Worm (Caenorhabditis elegans) whole organism, L4/young adult: ENCODE measurements around the gene icap-1.

ENCODE experiments used
- dao-5 ChIP-seq: sonication (generic microtip); optimal IDR thresholded peaks from 2 replicates; lab custom pipeline; 2016; ENCODE audit warnings: missing genotype, missing genetic modification characterization, moderate library complexity, missing compliant biosample characterization
- him-1 ChIP-seq: sonication (generic microtip); optimal IDR thresholded peaks from 2 replicates; lab custom pipeline; 2016; ENCODE audit warnings: missing genotype, missing genetic modification reagents, missing genetic modification characterization, missing compliant biosample characterization

DNA sequence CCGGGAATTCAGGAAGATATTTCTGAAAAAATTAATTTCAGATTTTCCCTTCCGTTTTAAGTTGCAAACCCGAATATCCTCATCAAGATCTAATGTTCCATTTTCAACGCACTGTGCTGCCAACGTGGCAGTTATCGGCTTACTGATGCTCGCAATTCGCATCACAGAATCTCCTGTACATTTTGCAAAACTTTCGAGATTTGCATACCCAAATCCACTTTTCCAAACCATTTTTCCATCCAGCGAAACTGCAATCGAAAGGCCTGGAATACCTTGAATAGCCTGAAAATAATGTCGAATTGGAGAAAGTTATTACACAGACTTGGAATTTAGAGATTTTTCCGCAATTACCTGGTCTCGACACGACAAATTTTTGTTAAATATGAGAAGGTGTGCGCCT lies 2.0 kb downstream of the icap-1 start:
- TF ChIP-seq dao-5 (tag; lab: Kevin White, UChicago) (no peak), him-1 (tag; lab: Kevin White, UChicago) (no peak)
